Worm (Caenorhabditis elegans) whole organism, mixed stage, embryonic: ENCODE data around the gene tbx-39.
"Not testable (repeated sequence)": the region's sequence is repeated elsewhere in the genome, so short reads cannot be mapped to it uniquely, and the experiment has no call there.

ENCODE experiments used
- M03D4.4 ChIP-seq: sonication (generic microtip); optimal IDR thresholded peaks from 2 replicates; lab custom pipeline; 2017; ENCODE audit warnings: mild to moderate bottlenecking, missing genetic modification characterization, missing compliant biosample characterization
- bed-3 ChIP-seq: fragments of 200-800 bp; sonication (Bioruptor generic); optimal IDR thresholded peaks from 3 replicates; lab custom pipeline; 2018; ENCODE audit warnings: mild to moderate bottlenecking, missing genetic modification characterization, moderate library complexity, missing compliant biosample characterization
- blmp-1 ChIP-seq: fragments of 150-350 bp; optimal IDR thresholded peaks from 2 replicates; lab custom pipeline; 2014; ENCODE audit warnings: missing biosample characterization, missing genetic modification characterization
- ceh-39 ChIP-seq: fragments of 150-350 bp; optimal IDR thresholded peaks from 2 replicates; lab custom pipeline; 2014; ENCODE audit warnings: missing biosample characterization, missing genetic modification characterization
- ceh-43 ChIP-seq: fragments of 200-800 bp; sonication (Bioruptor generic); optimal IDR thresholded peaks from 2 replicates; lab custom pipeline; 2018; ENCODE audit warnings: mild to moderate bottlenecking, missing genetic modification characterization, moderate library complexity, missing compliant biosample characterization
- ceh-83 ChIP-seq: fragments of 200-800 bp; sonication (Bioruptor generic); optimal IDR thresholded peaks from 2 replicates; lab custom pipeline; 2018; ENCODE audit warnings: mild to moderate bottlenecking, missing genetic modification characterization, missing compliant biosample characterization
- drap-1 ChIP-seq: fragments of 200-800 bp; sonication (Bioruptor generic); optimal IDR thresholded peaks from 3 replicates; lab custom pipeline; 2018; ENCODE audit warnings: mild to moderate bottlenecking, missing genetic modification characterization, missing compliant biosample characterization
- elt-1 ChIP-seq: sonication (generic microtip); optimal IDR thresholded peaks from 2 replicates; lab custom pipeline; 2017; ENCODE audit warnings: missing genetic modification characterization, mild to moderate bottlenecking, missing compliant biosample characterization, antibody characterized with exemption, moderate library complexity, borderline replicate concordance; ENCODE audit not compliant: insufficient read depth
- elt-3 ChIP-seq: fragments of 150-350 bp; optimal IDR thresholded peaks from 2 replicates; lab custom pipeline; 2014; ENCODE audit warnings: missing biosample characterization, missing genetic modification characterization
- flh-1 ChIP-seq: fragments of 200-800 bp; sonication (Bioruptor generic); optimal IDR thresholded peaks from 2 replicates; lab custom pipeline; 2018; ENCODE audit warnings: mild to moderate bottlenecking, missing genetic modification characterization, moderate library complexity, missing compliant biosample characterization
- ham-2 ChIP-seq: fragments of 200-800 bp; sonication (Bioruptor generic); optimal IDR thresholded peaks from 2 replicates; lab custom pipeline; 2018; ENCODE audit warnings: mild to moderate bottlenecking, missing genetic modification characterization, missing compliant biosample characterization
- hlh-1 ChIP-seq: fragments of 150-350 bp; optimal IDR thresholded peaks from 2 replicates; lab custom pipeline; 2014; ENCODE audit warnings: missing biosample characterization, missing genetic modification reagents, missing genetic modification characterization
- lin-32 ChIP-seq: fragments of 200-800 bp; sonication (Bioruptor generic); optimal IDR thresholded peaks from 2 replicates; lab custom pipeline; 2018; ENCODE audit warnings: mild to moderate bottlenecking, missing genetic modification characterization, missing compliant biosample characterization
- lsy-2 ChIP-seq: fragments of 150-350 bp; optimal IDR thresholded peaks from 2 replicates; lab custom pipeline; 2014; ENCODE audit warnings: missing biosample characterization, missing genetic modification characterization
- mab-5 ChIP-seq: fragments of 150-350 bp; optimal IDR thresholded peaks from 2 replicates; lab custom pipeline; 2014; ENCODE audit warnings: missing biosample characterization, missing genetic modification characterization
- mep-1 ChIP-seq: fragments of 150-350 bp; optimal IDR thresholded peaks from 2 replicates; lab custom pipeline; 2017; ENCODE audit warnings: missing biosample characterization, missing genetic modification reagents, missing genetic modification characterization, inconsistent platforms
- mls-2 ChIP-seq: sonication (generic microtip); optimal IDR thresholded peaks from 2 replicates; lab custom pipeline; 2016; ENCODE audit warnings: mild to moderate bottlenecking, missing genetic modification characterization, moderate library complexity, missing compliant biosample characterization
- nhr-12 ChIP-seq: fragments of 150-350 bp; optimal IDR thresholded peaks from 2 replicates; lab custom pipeline; 2014; ENCODE audit warnings: missing biosample characterization, missing genetic modification characterization
- nhr-237 ChIP-seq: fragments of 150-350 bp; optimal IDR thresholded peaks from 2 replicates; lab custom pipeline; 2014; ENCODE audit warnings: missing biosample characterization, missing genetic modification characterization
- nhr-28 ChIP-seq: fragments of 150-350 bp; optimal IDR thresholded peaks from 2 replicates; lab custom pipeline; 2014; ENCODE audit warnings: missing biosample characterization, missing genetic modification characterization
- pha-4 ChIP-seq: fragments of 150-350 bp; optimal IDR thresholded peaks from 2 replicates; lab custom pipeline; 2018; ENCODE audit warnings: missing biosample characterization, missing genetic modification reagents, missing genetic modification characterization
- sem-2 ChIP-seq: fragments of 200-800 bp; sonication (Bioruptor generic); optimal IDR thresholded peaks from 2 replicates; lab custom pipeline; 2018; ENCODE audit warnings: mild to moderate bottlenecking, missing genetic modification characterization, missing compliant biosample characterization
- snpc-4 ChIP-seq: fragments of 150-350 bp; optimal IDR thresholded peaks from 2 replicates; lab custom pipeline; 2014; ENCODE audit warnings: missing biosample characterization, missing genetic modification characterization
- tbx-8 ChIP-seq: fragments of 200-800 bp; sonication (Bioruptor generic); optimal IDR thresholded peaks from 2 replicates; lab custom pipeline; 2018; ENCODE audit warnings: mild to moderate bottlenecking, missing genetic modification characterization, moderate library complexity, missing compliant biosample characterization
- zip-8 ChIP-seq: fragments of 150-350 bp; optimal IDR thresholded peaks from 2 replicates; lab custom pipeline; 2014; ENCODE audit warnings: missing biosample characterization, missing genetic modification characterization
- ztf-11 ChIP-seq: fragments of 150-350 bp; optimal IDR thresholded peaks from 2 replicates; lab custom pipeline; 2014; ENCODE audit warnings: missing biosample characterization, missing genetic modification characterization

The tbx-39 gene

ce11 chrIV:15294040-15294439, 29.7 kb upstream of the tbx-39 start, which contains the start of gene Y73F8A.10:
Y73F8A.10 (plus strand) TSS chrIV:15294340.
- no peak for TF ChIP-seq pha-4
- no peak for TF ChIP-seq elt-3
- TF ChIP-seq hlh-1: no peak
- no peak for TF ChIP-seq nhr-28
- TF ChIP-seq zip-8 (tag; lab: Kevin White, UChicago): no peak
- no peak for TF ChIP-seq tbx-8 (GFP tag; lab: Kevin White, UChicago)
- TF ChIP-seq mab-5: no peak
- no peak for TF ChIP-seq snpc-4
- no peak for TF ChIP-seq nhr-12 (tag; lab: Kevin White, UChicago)
- TF ChIP-seq mls-2: no peak

ce11 chrIV:15300041-15300440, 23.7 kb upstream of the tbx-39 start:
- TF ChIP-seq snpc-4 (no peak), hlh-1 (no peak), nhr-12 (tag; lab: Kevin White, UChicago) (no peak), bed-3 (GFP tag; lab: Kevin White, UChicago) (no peak), elt-3 (no peak), ceh-83 (GFP tag; lab: Kevin White, UChicago) (no peak), ham-2 (no peak), mab-5 (no peak), tbx-8 (GFP tag; lab: Kevin White, UChicago) (no peak), drap-1 (GFP tag; lab: Kevin White, UChicago) (no peak), blmp-1 (tag; lab: Kevin White, UChicago) (no peak), lin-32 (GFP tag; lab: Kevin White, UChicago) (no peak), ceh-39 (tag; lab: Kevin White, UChicago) (no peak), mep-1 (no peak)
- TF ChIP-seq, all 35 proteins: peak for 0

ce11 chrIV:15302151-15302550, 21.5 kb upstream of the tbx-39 start, which contains the start of gene best-21:
best-21 (plus strand) TSS chrIV:15302451.
- TF ChIP-seq ceh-39 (tag; lab: Kevin White, UChicago) (no peak), nhr-237 (no peak), ham-2 (no peak), elt-1 (tag; lab: Kevin White, UChicago) (no peak), nhr-12 (tag; lab: Kevin White, UChicago) (no peak), nhr-28 (no peak), lsy-2 (tag; lab: Kevin White, UChicago) (no peak), flh-1 (GFP tag; lab: Kevin White, UChicago) (no peak), bed-3 (GFP tag; lab: Kevin White, UChicago) (no peak), pha-4 (no peak), blmp-1 (tag; lab: Kevin White, UChicago) (no peak), sem-2 (no peak), ceh-43 (GFP tag; lab: Kevin White, UChicago) (no peak), mep-1 (no peak)

DNA sequence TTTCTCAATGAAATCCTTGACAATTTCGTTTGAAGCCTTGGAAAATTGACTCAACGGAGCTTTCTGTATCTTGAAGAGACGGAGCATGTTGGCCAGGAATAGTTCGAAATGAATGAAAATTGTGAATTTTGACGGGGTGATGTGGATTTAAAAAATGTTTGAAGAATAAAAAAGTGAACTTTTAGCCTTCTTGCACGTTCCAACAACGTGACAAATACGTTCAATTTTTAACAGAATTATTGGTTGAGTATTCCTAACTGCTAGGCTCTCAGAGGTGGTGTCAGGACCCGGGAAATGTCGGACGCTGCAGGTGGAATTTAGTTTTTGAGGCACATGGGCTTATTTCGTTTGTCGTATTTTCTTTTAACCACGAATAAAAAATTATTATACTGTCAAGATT, 12.1 kb upstream of the tbx-39 start, which contains the start of gene Y73F8A.12:
Gene Y73F8A.12 (minus strand): TSS at position 101 of the 400 bp plus-strand sequence.
- TF ChIP-seq nhr-237; ztf-11 (tag; lab: Kevin White, UChicago); ceh-39 (tag; lab: Kevin White, UChicago): not testable (repeated sequence)

DNA sequence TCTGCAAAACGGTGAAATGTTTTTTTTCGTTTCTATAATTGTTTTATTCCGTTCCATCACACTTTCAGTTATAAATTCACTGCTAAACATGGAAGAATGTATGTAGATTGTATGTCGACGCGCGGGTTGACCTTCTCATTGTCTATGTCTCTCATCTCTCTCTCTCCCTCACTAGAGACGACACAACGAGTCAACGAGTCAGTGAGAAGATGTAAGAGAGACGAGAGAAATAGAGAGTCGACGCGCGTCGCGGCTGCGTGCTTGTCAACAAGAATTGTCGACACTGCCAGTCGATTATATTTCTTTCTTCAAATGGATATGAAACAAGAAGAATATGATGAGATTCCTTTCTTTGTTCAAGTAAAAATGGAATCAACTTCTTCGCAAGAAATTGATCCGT, 11.7 kb upstream of the tbx-39 start, which contains the start of gene Y73F8A.13:
Gene Y73F8A.13 (plus strand): TSS at position 240 of the 400 bp plus-strand sequence.
- no peak for TF ChIP-seq nhr-237
- TF ChIP-seq hlh-1: peak; percentile 2
- peak; percentile 33 for TF ChIP-seq pha-4

ce11 chrIV:15315502-15315901, 8.2 kb upstream of the tbx-39 start:
- TF ChIP-seq mep-1: no peak
- TF ChIP-seq sem-2: no peak
- no peak for TF ChIP-seq ceh-39 (tag; lab: Kevin White, UChicago)
- TF ChIP-seq elt-3: no peak
- no peak for TF ChIP-seq M03D4.4 (tag; lab: Kevin White, UChicago)
- TF ChIP-seq ham-2: no peak
- no peak for TF ChIP-seq flh-1 (GFP tag; lab: Kevin White, UChicago)

DNA sequence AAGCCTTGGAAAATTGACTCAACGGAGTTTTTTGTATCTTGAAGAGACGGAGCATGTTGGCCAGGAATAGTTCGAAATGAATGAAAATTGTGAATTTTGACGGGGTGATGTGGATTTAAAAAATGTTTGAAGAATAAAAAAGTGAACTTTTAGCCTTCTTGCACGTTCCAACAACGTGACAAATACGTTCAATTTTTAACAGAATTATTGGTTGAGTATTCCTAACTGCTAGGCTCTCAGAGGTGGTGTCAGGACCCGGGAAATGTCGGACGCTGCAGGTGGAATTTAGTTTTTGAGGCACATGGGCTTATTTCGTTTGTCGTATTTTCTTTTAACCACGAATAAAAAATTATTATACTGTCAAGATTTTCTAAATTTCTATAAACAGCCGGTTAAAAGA, 4.7 kb upstream of the tbx-39 start, which contains the start of gene Y73F8A.14:
Gene Y73F8A.14 (minus strand): TSS at position 101 of the 400 bp plus-strand sequence.
- TF ChIP-seq flh-1 (GFP tag; lab: Kevin White, UChicago); ceh-39 (tag; lab: Kevin White, UChicago); snpc-4: not testable (repeated sequence)
